Worm (Caenorhabditis elegans) whole organism, midembryonic: ENCODE data around the gene mrpl-44.

Source experiments
- flt-1 ChIP-seq: fragments of 200-800 bp; sonication (Bioruptor generic); IDR thresholded peaks from 2 replicates; pipeline ENCODE4 v1.3.6; 2022; ENCODE audit warnings: missing genetic modification characterization, missing compliant biosample characterization
- med-1 ChIP-seq: sonication (generic microtip); optimal IDR thresholded peaks from 2 replicates; lab custom pipeline; 2017; ENCODE audit warnings: missing genetic modification characterization, mild to moderate bottlenecking, missing compliant biosample characterization, antibody characterized with exemption, missing genetic modification reagents; ENCODE audit not compliant: insufficient read depth

DNA sequence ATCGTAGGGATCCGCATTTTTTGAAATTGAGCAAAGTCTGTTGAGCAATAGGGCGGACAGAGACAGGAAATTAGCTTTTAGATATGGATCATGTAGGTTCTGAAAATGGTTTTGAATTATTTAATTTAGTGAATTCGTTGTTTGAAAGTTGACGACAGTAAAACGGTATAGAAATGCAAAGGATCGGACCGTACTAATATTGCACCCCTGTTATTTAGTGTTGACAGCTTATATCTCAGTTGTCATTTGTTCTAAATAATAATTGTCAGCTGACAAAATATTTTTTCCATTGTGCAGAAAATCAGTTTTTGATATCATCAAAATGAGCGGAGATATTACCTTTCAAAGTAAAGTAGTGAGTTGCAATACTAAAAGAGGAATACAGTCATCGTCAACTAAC, 17.8 kb downstream of the mrpl-44 start, which contains the start of gene lin-12:
- no peak for TF ChIP-seq med-1 (GFP tag; lab: Kevin White, UChicago)
- no peak for TF ChIP-seq flt-1 (GFP tag; lab: Robert Waterston, UW)
